Worm (Caenorhabditis elegans): Measurements from ENCODE around the gene srv-21.

DNA sequence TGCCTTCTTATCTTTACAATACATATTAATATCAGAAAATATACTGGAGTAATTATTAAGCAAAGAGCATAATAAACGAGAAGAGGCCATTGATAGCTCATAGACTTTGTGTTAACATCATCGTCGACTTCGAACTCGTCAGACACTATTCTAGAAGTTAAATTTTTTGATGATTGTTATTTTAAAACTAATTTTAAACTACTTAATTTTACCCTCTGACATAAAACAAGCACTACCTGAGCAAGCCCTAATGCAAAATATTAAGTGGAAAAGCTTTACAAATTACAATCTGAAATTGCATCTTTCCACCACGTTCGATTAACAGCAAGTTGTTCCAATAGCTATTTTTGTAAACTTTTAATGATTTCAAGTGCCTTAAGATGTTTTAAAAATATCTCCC is 7.1 kb downstream of the srv-21 start, which contains the start of gene srv-17:
- no peak for TF ChIP-seq ama-1 (optimal IDR thresholded peaks at IDR 0.05)
- TF ChIP-seq hnd-1 (tag; optimal IDR thresholded peaks at IDR 0.05), result no peak
- TF ChIP-seq ceh-13 (GFP tag; optimal IDR thresholded peaks at IDR 0.05), result no peak
- TF ChIP-seq F13C5.2 (tag; optimal IDR thresholded peaks at IDR 0.05), result no peak
- TF ChIP-seq pes-1 (GFP tag; IDR thresholded peaks at IDR 0.05), result no peak
- no peak for TF ChIP-seq hmbx-1 (tag; optimal IDR thresholded peaks at IDR 0.05)
- no peak for TF ChIP-seq scrt-1 (GFP tag; IDR thresholded peaks at IDR 0.05)
- TF ChIP-seq tbx-11 (GFP tag; IDR thresholded peaks at IDR 0.05), result no peak
- TF ChIP-seq flt-1 (GFP tag; IDR thresholded peaks at IDR 0.05), result no peak
- TF ChIP-seq ceh-36 (tag; optimal IDR thresholded peaks at IDR 0.05), result no peak
